Fruit fly (Drosophila melanogaster): ENCODE measurements around the gene ninaC.

Gene ninaC

dm6 chr2L:7433337-7433956 lies 55.9 kb downstream of the ninaC start, which contains the start of gene CG5958:
CG5958 (minus strand) TSS chr2L:7433516.
- TF ChIP-seq EcR (GFP tag; optimal IDR thresholded peaks at IDR 0.05) (peak; percentile 43), CG34367 (tag; optimal IDR thresholded peaks at IDR 0.05) (no peak), CG13204 (GFP tag; optimal IDR thresholded peaks at IDR 0.05) (no peak), Pif1A (GFP tag; optimal IDR thresholded peaks at IDR 0.05) (no peak)
